Worm (Caenorhabditis elegans): Measurements from ENCODE around the gene K08H2.10.

DNA sequence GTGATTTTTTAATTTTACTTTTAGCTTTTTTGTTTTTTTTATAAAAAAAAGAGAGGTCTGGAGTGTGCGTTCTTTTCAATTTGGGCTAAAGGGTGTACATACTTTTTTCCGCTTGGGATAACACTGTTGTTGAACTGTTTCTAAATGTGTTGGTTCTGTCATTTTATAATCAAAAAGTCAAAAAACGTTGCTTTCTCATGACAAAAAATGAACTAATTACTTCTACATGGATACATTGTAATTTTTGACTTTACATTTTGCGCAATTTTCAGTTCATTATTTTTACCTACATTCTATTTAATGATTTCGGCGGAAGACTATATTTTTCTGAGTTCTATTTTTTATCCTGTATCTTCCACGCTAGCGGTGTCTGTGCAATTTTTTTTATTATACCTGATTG is 33.9 kb downstream of the K08H2.10 start, which contains the start of gene srd-38:
- TF ChIP-seq lsy-2 (tag; optimal IDR thresholded peaks at IDR 0.05) (no peak), aly-2 (tag; optimal IDR thresholded peaks at IDR 0.05) (no peak), nhr-28 (tag; optimal IDR thresholded peaks at IDR 0.05) (no peak), fkh-10 (GFP tag; optimal IDR thresholded peaks at IDR 0.05) (no peak), ces-1 (GFP tag; optimal IDR thresholded peaks at IDR 0.05) (no peak), rnt-1 (tag; optimal IDR thresholded peaks at IDR 0.05) (no peak), ceh-90 (tag; optimal IDR thresholded peaks at IDR 0.05) (no peak), lin-15B (tag; optimal IDR thresholded peaks at IDR 0.05) (no peak)
